Worm (Caenorhabditis elegans) whole organism, mixed stage, embryonic: ENCODE results near the gene rab-3.

Source experiments
- M03D4.4 ChIP-seq: sonication (generic microtip); optimal IDR thresholded peaks from 2 replicates; lab custom pipeline; 2017; ENCODE audit warnings: mild to moderate bottlenecking, missing genetic modification characterization, missing compliant biosample characterization
- bed-3 ChIP-seq: fragments of 200-800 bp; sonication (Bioruptor generic); optimal IDR thresholded peaks from 3 replicates; lab custom pipeline; 2018; ENCODE audit warnings: mild to moderate bottlenecking, missing genetic modification characterization, moderate library complexity, missing compliant biosample characterization
- blmp-1 ChIP-seq: fragments of 150-350 bp; optimal IDR thresholded peaks from 2 replicates; lab custom pipeline; 2014; ENCODE audit warnings: missing biosample characterization, missing genetic modification characterization
- ceh-43 ChIP-seq: fragments of 200-800 bp; sonication (Bioruptor generic); optimal IDR thresholded peaks from 2 replicates; lab custom pipeline; 2018; ENCODE audit warnings: mild to moderate bottlenecking, missing genetic modification characterization, moderate library complexity, missing compliant biosample characterization
- ceh-83 ChIP-seq: fragments of 200-800 bp; sonication (Bioruptor generic); optimal IDR thresholded peaks from 2 replicates; lab custom pipeline; 2018; ENCODE audit warnings: mild to moderate bottlenecking, missing genetic modification characterization, missing compliant biosample characterization
- ces-1 ChIP-seq: fragments of 150-350 bp; optimal IDR thresholded peaks from 2 replicates; lab custom pipeline; 2014; ENCODE audit warnings: missing biosample characterization, missing genetic modification reagents, missing genetic modification characterization
- cnd-1 ChIP-seq: fragments of 200-800 bp; sonication (Bioruptor generic); optimal IDR thresholded peaks from 2 replicates; lab custom pipeline; 2018; ENCODE audit warnings: mild to moderate bottlenecking, missing genetic modification characterization, missing compliant biosample characterization
- drap-1 ChIP-seq: fragments of 200-800 bp; sonication (Bioruptor generic); optimal IDR thresholded peaks from 3 replicates; lab custom pipeline; 2018; ENCODE audit warnings: mild to moderate bottlenecking, missing genetic modification characterization, missing compliant biosample characterization
- elt-1 ChIP-seq: sonication (generic microtip); optimal IDR thresholded peaks from 2 replicates; lab custom pipeline; 2017; ENCODE audit warnings: missing genetic modification characterization, mild to moderate bottlenecking, missing compliant biosample characterization, antibody characterized with exemption, moderate library complexity, borderline replicate concordance; ENCODE audit not compliant: insufficient read depth
- elt-3 ChIP-seq: fragments of 150-350 bp; optimal IDR thresholded peaks from 2 replicates; lab custom pipeline; 2014; ENCODE audit warnings: missing biosample characterization, missing genetic modification characterization
- flh-1 ChIP-seq: fragments of 200-800 bp; sonication (Bioruptor generic); optimal IDR thresholded peaks from 2 replicates; lab custom pipeline; 2018; ENCODE audit warnings: mild to moderate bottlenecking, missing genetic modification characterization, moderate library complexity, missing compliant biosample characterization
- hlh-1 ChIP-seq: fragments of 150-350 bp; optimal IDR thresholded peaks from 2 replicates; lab custom pipeline; 2014; ENCODE audit warnings: missing biosample characterization, missing genetic modification reagents, missing genetic modification characterization
- lin-32 ChIP-seq: fragments of 200-800 bp; sonication (Bioruptor generic); optimal IDR thresholded peaks from 2 replicates; lab custom pipeline; 2018; ENCODE audit warnings: mild to moderate bottlenecking, missing genetic modification characterization, missing compliant biosample characterization
- lsy-2 ChIP-seq: fragments of 150-350 bp; optimal IDR thresholded peaks from 2 replicates; lab custom pipeline; 2014; ENCODE audit warnings: missing biosample characterization, missing genetic modification characterization
- mab-5 ChIP-seq: fragments of 150-350 bp; optimal IDR thresholded peaks from 2 replicates; lab custom pipeline; 2014; ENCODE audit warnings: missing biosample characterization, missing genetic modification characterization
- mep-1 ChIP-seq: fragments of 150-350 bp; optimal IDR thresholded peaks from 2 replicates; lab custom pipeline; 2017; ENCODE audit warnings: missing biosample characterization, missing genetic modification reagents, missing genetic modification characterization, inconsistent platforms
- mls-2 ChIP-seq: sonication (generic microtip); optimal IDR thresholded peaks from 2 replicates; lab custom pipeline; 2016; ENCODE audit warnings: mild to moderate bottlenecking, missing genetic modification characterization, moderate library complexity, missing compliant biosample characterization
- nhr-2 ChIP-seq: fragments of 150-350 bp; optimal IDR thresholded peaks from 2 replicates; lab custom pipeline; 2014; ENCODE audit warnings: missing biosample characterization, missing genetic modification characterization
- nhr-237 ChIP-seq: fragments of 150-350 bp; optimal IDR thresholded peaks from 2 replicates; lab custom pipeline; 2014; ENCODE audit warnings: missing biosample characterization, missing genetic modification characterization
- nhr-28 ChIP-seq: fragments of 150-350 bp; optimal IDR thresholded peaks from 2 replicates; lab custom pipeline; 2014; ENCODE audit warnings: missing biosample characterization, missing genetic modification characterization
- nhr-76 ChIP-seq: sonication (generic microtip); optimal IDR thresholded peaks from 2 replicates; lab custom pipeline; 2017; ENCODE audit warnings: missing biosample characterization, missing genetic modification characterization
- sem-2 ChIP-seq: fragments of 200-800 bp; sonication (Bioruptor generic); optimal IDR thresholded peaks from 2 replicates; lab custom pipeline; 2018; ENCODE audit warnings: mild to moderate bottlenecking, missing genetic modification characterization, missing compliant biosample characterization
- snpc-4 ChIP-seq: fragments of 150-350 bp; optimal IDR thresholded peaks from 2 replicates; lab custom pipeline; 2014; ENCODE audit warnings: missing biosample characterization, missing genetic modification characterization
- sptf-1 ChIP-seq: sonication (generic microtip); optimal IDR thresholded peaks from 2 replicates; lab custom pipeline; 2017; ENCODE audit warnings: mild to moderate bottlenecking, missing genetic modification characterization, moderate library complexity, missing compliant biosample characterization
- tbx-8 ChIP-seq: fragments of 200-800 bp; sonication (Bioruptor generic); optimal IDR thresholded peaks from 2 replicates; lab custom pipeline; 2018; ENCODE audit warnings: mild to moderate bottlenecking, missing genetic modification characterization, moderate library complexity, missing compliant biosample characterization
- unc-120 ChIP-seq: sonication (generic microtip); optimal IDR thresholded peaks from 2 replicates; lab custom pipeline; 2017; ENCODE audit warnings: missing genetic modification characterization, missing compliant biosample characterization; ENCODE audit not compliant: poor library complexity, severe bottlenecking
- zip-8 ChIP-seq: fragments of 150-350 bp; optimal IDR thresholded peaks from 2 replicates; lab custom pipeline; 2014; ENCODE audit warnings: missing biosample characterization, missing genetic modification characterization
- ztf-11 ChIP-seq: fragments of 150-350 bp; optimal IDR thresholded peaks from 2 replicates; lab custom pipeline; 2014; ENCODE audit warnings: missing biosample characterization, missing genetic modification characterization

Gene rab-3

DNA sequence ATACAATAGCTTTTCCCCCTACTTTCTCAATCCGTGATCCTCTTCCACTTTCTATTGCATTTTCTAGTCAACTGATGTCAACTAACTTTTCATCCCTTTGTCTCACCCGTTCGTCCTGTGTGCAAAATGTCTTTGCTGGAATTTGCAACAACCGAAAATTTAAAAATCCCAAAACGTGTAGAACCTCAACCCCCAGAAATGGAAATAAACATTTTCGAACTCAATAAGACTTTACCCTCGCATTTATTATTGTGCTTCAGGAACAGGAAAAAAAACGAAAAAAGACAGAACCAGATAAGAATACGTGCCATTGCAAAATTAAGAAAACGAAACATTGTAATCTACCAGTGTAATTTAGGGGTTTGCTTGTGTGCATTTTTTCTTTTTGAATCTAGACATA lies 15.5 kb downstream of the rab-3 start:
- TF ChIP-seq ceh-43 = no peak
- TF ChIP-seq elt-3 (tag; lab: Kevin White, UChicago) = peak; percentile 23

ce11 chrII:5710835-5711234 lies 16.8 kb downstream of the rab-3 start:
- TF ChIP-seq sem-2 (GFP tag; lab: Kevin White, UChicago) (no peak), lsy-2 (tag; lab: Kevin White, UChicago) (no peak), nhr-76 (no peak), zip-8 (tag; lab: Kevin White, UChicago) (no peak), nhr-2 (no peak), mls-2 (tag; lab: Kevin White, UChicago) (no peak), M03D4.4 (no peak)

- no peak for TF ChIP-seq nhr-28
- TF ChIP-seq ces-1 (GFP tag; lab: Kevin White, UChicago) = peak; percentile 89
These were observed 19.5 kb downstream of the rab-3 start for ce11 chrII:5708154-5708553.

- no peak for TF ChIP-seq unc-120 (tag; lab: Kevin White, UChicago)
- no peak for TF ChIP-seq tbx-8
- TF ChIP-seq ces-1 (GFP tag; lab: Kevin White, UChicago) = no peak
- no peak for TF ChIP-seq flh-1 (GFP tag; lab: Kevin White, UChicago)
- TF ChIP-seq sem-2 (GFP tag; lab: Kevin White, UChicago) = no peak
- no peak for TF ChIP-seq lin-32 (GFP tag; lab: Kevin White, UChicago)
- TF ChIP-seq nhr-2 = no peak
- no peak for TF ChIP-seq hlh-1 (tag; lab: Kevin White, UChicago)
- no peak for TF ChIP-seq mls-2 (tag; lab: Kevin White, UChicago)
- TF ChIP-seq nhr-28 = no peak
- TF ChIP-seq nhr-237 (tag; lab: Kevin White, UChicago) = no peak
- no peak for TF ChIP-seq ceh-83 (GFP tag; lab: Kevin White, UChicago)
- TF ChIP-seq nhr-76 = no peak
- TF ChIP-seq elt-3 (tag; lab: Kevin White, UChicago) = no peak
- TF ChIP-seq ceh-43 = no peak
- TF ChIP-seq drap-1 = no peak
- no peak for TF ChIP-seq sptf-1 (tag; lab: Kevin White, UChicago)
- no peak for TF ChIP-seq mep-1
- TF ChIP-seq mab-5 (tag; lab: Kevin White, UChicago) = no peak
- TF ChIP-seq cnd-1 (tag; lab: Kevin White, UChicago) = no peak
These were observed 20.1 kb downstream of the rab-3 start, which contains the start of gene osta-2 for ce11 chrII:5707532-5707931. Gene osta-2 (plus strand): TSS chrII:5707691.

DNA sequence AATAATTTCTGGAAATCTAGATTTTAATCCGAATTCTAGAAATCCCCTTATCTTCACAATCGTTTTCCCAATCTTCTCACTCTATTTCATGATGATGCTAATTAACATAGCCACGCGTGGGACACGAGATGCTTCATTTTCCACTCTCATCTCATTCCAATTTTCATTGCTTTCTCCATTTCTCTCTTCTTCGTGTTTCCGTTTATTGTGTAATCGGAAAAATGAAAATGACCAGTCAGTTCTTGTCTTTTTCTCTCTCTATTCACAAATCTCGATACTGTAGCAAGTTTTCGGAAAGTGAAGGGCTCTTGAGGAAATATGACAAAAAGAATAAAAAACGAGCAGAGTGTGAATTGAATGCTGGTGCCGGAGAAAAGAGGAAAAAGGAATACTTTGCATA lies 23.2 kb downstream of the rab-3 start:
- TF ChIP-seq elt-1 (tag; lab: Kevin White, UChicago) (peak; percentile 56), ceh-83 (GFP tag; lab: Kevin White, UChicago) (no peak), ces-1 (GFP tag; lab: Kevin White, UChicago) (peak; percentile 2)

DNA sequence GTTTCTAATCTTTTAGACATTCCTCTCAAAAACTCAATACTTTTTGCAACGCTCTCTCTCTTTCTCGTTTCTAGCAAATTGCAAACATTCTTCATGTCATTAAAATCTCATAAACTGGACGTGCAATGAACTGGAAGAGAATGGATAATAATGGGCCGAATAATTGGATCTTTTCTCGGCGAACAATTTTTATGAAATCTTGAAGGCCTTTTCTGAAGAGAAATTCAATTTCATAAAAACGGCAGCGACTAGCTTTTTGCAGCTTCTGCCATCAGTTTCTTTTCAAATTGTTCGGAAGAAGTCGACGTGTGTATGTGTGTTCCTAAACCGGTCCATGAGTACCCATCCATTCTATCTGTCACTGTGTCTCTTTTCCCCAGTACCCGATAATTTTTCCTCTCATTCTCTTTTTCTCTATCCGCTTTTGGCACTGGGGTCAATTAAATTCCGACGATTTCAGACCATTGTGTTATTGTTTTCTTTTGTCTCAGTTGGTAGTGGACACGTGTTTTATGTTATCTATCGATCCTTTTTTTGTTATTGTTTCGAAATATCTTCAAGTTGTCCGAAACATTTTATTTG lies 25.0 kb downstream of the rab-3 start:
- TF ChIP-seq sptf-1 (tag; lab: Kevin White, UChicago) (no peak), ces-1 (GFP tag; lab: Kevin White, UChicago) (peak; percentile 77), tbx-8 (no peak)
- TF ChIP-seq, all 35 proteins: peak for 1

DNA sequence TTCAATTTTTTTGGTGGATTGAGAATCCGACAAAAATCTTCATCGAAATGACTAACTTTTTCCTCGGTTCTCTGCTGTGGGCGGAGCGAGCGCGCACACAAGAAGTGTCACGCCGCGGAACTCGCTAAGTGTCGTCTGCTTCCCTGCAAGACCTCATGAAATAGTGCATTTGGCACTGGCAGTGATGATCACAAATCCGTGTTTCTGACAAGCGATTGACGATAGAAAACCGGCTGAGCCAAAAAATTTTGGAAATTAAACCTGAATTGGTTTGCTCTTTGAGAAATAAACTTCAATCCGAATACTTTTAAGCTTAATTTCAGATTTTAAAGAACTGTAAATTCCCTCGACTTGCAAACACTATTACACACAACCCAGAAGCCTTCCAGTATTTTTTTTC lies 26.2 kb downstream of the rab-3 start:
- TF ChIP-seq mab-5 (tag; lab: Kevin White, UChicago) (no peak), M03D4.4 (no peak), ces-1 (GFP tag; lab: Kevin White, UChicago) (peak; percentile 1), hlh-1 (tag; lab: Kevin White, UChicago) (no peak), blmp-1 (tag; lab: Kevin White, UChicago) (no peak), cnd-1 (tag; lab: Kevin White, UChicago) (no peak), bed-3 (GFP tag; lab: Kevin White, UChicago) (no peak), ceh-83 (GFP tag; lab: Kevin White, UChicago) (no peak), mep-1 (peak; percentile 31), ztf-11 (no peak), snpc-4 (no peak), drap-1 (no peak)
